Fruit fly (Drosophila melanogaster): Measurements from ENCODE around the gene Grip.

DNA sequence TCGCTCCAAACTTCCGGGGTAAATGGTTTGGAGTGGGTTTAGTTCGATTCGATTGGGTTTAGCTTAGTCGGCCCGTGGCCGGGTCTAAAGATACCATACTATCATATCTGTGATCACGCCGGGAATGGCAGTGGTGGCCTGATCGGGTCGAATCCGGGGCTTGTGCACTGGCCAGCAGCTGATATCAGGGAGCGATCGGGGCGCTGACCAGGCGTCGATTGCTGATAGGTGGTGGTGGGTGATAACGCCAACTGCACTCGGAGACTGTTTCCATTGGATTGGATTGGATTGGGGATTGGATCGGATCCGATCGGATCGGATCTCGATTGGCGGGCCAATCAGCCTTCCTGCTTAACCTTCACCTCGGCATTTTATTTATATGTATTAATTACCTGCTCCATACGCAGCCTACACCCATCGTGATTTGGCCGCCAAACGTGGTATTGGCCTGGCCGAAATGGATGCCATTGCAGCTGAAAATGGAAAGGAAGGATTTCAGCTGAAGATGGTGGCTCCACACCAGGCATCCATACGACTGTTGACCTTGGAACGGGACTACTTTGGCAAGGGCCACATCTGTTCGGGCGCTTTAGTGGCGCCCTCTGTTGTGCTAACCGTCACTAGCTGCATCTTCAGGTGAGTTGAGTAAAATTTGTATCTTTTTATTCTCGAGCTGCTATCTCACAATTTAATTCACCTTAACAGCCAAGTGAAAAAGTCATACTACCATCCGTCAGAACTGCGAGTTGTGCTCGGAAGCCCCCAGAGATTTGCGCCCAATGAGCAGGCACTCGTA, 9.2 kb upstream of the Grip start:
- no peak for TF ChIP-seq ttk (optimal IDR thresholded peaks at IDR 0.05)
- no peak for TF ChIP-seq h (optimal IDR thresholded peaks at IDR 0.05)
- TF ChIP-seq Myc (optimal IDR thresholded peaks at IDR 0.05): no peak

Measured in Kc167 (cell line).